Fruit fly (Drosophila melanogaster) whole organism, embryonic: Measurements from ENCODE around the gene tbrd-1.

Source experiments
- MBD-R2 ChIP-seq: fragments of 200-800 bp; sonication (Bioruptor generic); IDR thresholded peaks from 2 replicates; pipeline ENCODE4 v1.3.6; 2022; ENCODE audit warnings: missing biosample characterization, missing genetic modification characterization
- az2 ChIP-seq: fragments of 200-800 bp; sonication (Bioruptor generic); optimal IDR thresholded peaks from 3 replicates; lab custom pipeline; 2016; ENCODE audit warnings: missing biosample characterization, missing genetic modification characterization
- peb ChIP-seq: fragments of 200-800 bp; sonication (Bioruptor generic); IDR thresholded peaks from 2 replicates; pipeline ENCODE4 v1.3.6; 2022; ENCODE audit warnings: missing biosample characterization, missing genetic modification characterization
- pros ChIP-seq: fragments of 200-800 bp; sonication (Bioruptor generic); optimal IDR thresholded peaks from 3 replicates; lab custom pipeline; 2019; ENCODE audit warnings: missing biosample characterization, mild to moderate bottlenecking, missing genetic modification characterization, moderate library complexity
- psq ChIP-seq: fragments of 200-800 bp; sonication (Bioruptor generic); optimal IDR thresholded peaks from 2 replicates; lab custom pipeline; 2017; ENCODE audit warnings: missing biosample characterization, missing genetic modification characterization

DNA sequence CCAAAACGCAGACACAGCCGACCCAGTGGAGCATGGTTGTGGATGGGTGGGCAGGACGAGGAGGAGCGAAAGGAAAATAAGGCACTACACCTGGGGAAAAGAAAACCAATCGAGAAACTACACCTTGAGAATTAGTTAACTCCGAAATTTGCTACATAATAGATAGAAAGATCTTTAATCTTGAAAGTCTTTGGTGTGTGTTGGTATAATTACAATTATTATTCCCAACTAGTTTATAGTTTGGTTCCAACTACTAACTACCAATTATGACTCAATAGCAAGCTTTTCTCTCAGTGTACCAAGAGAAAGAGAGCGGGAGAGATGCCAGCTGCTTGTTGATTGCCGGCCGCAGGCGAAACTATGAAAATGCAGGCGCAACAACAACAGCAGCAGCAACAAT is 19.2 kb downstream of the tbrd-1 start:
- TF ChIP-seq MBD-R2 (GFP tag; lab: Robert Waterston, UW) (no peak), az2 (GFP tag; lab: Kevin White, UChicago) (no peak), psq (GFP tag; lab: Kevin White, UChicago) (no peak), pros (GFP tag; lab: Kevin White, UChicago) (no peak), peb (no peak)
